Worm (Caenorhabditis elegans): ENCODE measurements around the gene rbm-34.

Gene rbm-34

ce11 chrIV:12080807-12081206 is 4.4 kb upstream of the rbm-34 start:
- no peak for TF ChIP-seq ham-2 (GFP tag; optimal IDR thresholded peaks at IDR 0.05)
- TF ChIP-seq ceh-83 (GFP tag; optimal IDR thresholded peaks at IDR 0.05), result no peak
- no peak for TF ChIP-seq lin-32 (GFP tag; optimal IDR thresholded peaks at IDR 0.05)
- TF ChIP-seq pha-4 (tag; optimal IDR thresholded peaks at IDR 0.05), result no peak
- TF ChIP-seq zip-8 (tag; optimal IDR thresholded peaks at IDR 0.05), result no peak
- no peak for TF ChIP-seq nhr-28 (tag; optimal IDR thresholded peaks at IDR 0.05)

ce11 chrIV:12084178-12084577 is 1.0 kb upstream of the rbm-34 start, which contains the start of gene repo-1:
Gene repo-1 (plus strand): TSS chrIV:12084478.
- TF ChIP-seq drap-1 (GFP tag; optimal IDR thresholded peaks at IDR 0.05) (no peak), unc-39 (tag; optimal IDR thresholded peaks at IDR 0.05) (no peak), ces-1 (GFP tag; optimal IDR thresholded peaks at IDR 0.05) (no peak), ceh-39 (tag; optimal IDR thresholded peaks at IDR 0.05) (no peak), unc-120 (tag; optimal IDR thresholded peaks at IDR 0.05; ENCODE audit: poor library complexity, severe bottlenecking) (no peak), mab-5 (tag; optimal IDR thresholded peaks at IDR 0.05) (no peak), sptf-1 (tag; optimal IDR thresholded peaks at IDR 0.05) (no peak)

- TF ChIP-seq cnd-1 (tag; optimal IDR thresholded peaks at IDR 0.05) (no peak), unc-120 (tag; optimal IDR thresholded peaks at IDR 0.05; ENCODE audit: poor library complexity, severe bottlenecking) (no peak), ceh-43 (GFP tag; optimal IDR thresholded peaks at IDR 0.05) (no peak), elt-3 (tag; optimal IDR thresholded peaks at IDR 0.05) (no peak), tbx-8 (GFP tag; optimal IDR thresholded peaks at IDR 0.05) (no peak), blmp-1 (tag; optimal IDR thresholded peaks at IDR 0.05) (no peak), snpc-4 (tag; optimal IDR thresholded peaks at IDR 0.05) (no peak)
Measured at ce11 chrIV:12084587-12084986, 633 bp upstream of the rbm-34 start.

- TF ChIP-seq unc-39 (tag; optimal IDR thresholded peaks at IDR 0.05) (no peak), flh-1 (GFP tag; optimal IDR thresholded peaks at IDR 0.05) (peak; percentile 25), tbx-8 (GFP tag; optimal IDR thresholded peaks at IDR 0.05) (peak; percentile 77), ham-2 (GFP tag; optimal IDR thresholded peaks at IDR 0.05) (peak; percentile 88), ceh-43 (GFP tag; optimal IDR thresholded peaks at IDR 0.05) (peak; percentile 62), mls-2 (tag; optimal IDR thresholded peaks at IDR 0.05) (peak; percentile 84), ceh-83 (GFP tag; optimal IDR thresholded peaks at IDR 0.05) (peak; percentile 80), lin-32 (GFP tag; optimal IDR thresholded peaks at IDR 0.05) (peak; percentile 68), sptf-1 (tag; optimal IDR thresholded peaks at IDR 0.05) (peak; percentile 83), bed-3 (GFP tag; optimal IDR thresholded peaks at IDR 0.05) (no peak), elt-3 (tag; optimal IDR thresholded peaks at IDR 0.05) (no peak), unc-120 (tag; optimal IDR thresholded peaks at IDR 0.05; ENCODE audit: poor library complexity, severe bottlenecking) (peak; percentile 57), elt-1 (tag; optimal IDR thresholded peaks at IDR 0.05; ENCODE audit: borderline replicate concordance, insufficient read depth) (peak; percentile 23), pha-4 (tag; optimal IDR thresholded peaks at IDR 0.05) (peak; percentile 65), sem-2 (GFP tag; optimal IDR thresholded peaks at IDR 0.05) (peak; percentile 42), nhr-2 (tag; optimal IDR thresholded peaks at IDR 0.05) (no peak), drap-1 (GFP tag; optimal IDR thresholded peaks at IDR 0.05) (peak; percentile 75), nhr-28 (tag; optimal IDR thresholded peaks at IDR 0.05) (no peak), cnd-1 (tag; optimal IDR thresholded peaks at IDR 0.05) (peak; percentile 77), M03D4.4 (tag; optimal IDR thresholded peaks at IDR 0.05) (peak; percentile 82)
Measured at ce11 chrIV:12086498-12086897, 1.3 kb downstream of the rbm-34 start.

- no peak for TF ChIP-seq ceh-43 (GFP tag; optimal IDR thresholded peaks at IDR 0.05)
- TF ChIP-seq unc-62 (GFP tag; optimal IDR thresholded peaks at IDR 0.05), result no peak
- TF ChIP-seq nhr-12 (tag; optimal IDR thresholded peaks at IDR 0.05), result no peak
- TF ChIP-seq ceh-39 (tag; optimal IDR thresholded peaks at IDR 0.05), result no peak
- TF ChIP-seq cnd-1 (tag; optimal IDR thresholded peaks at IDR 0.05), result no peak
- no peak for TF ChIP-seq tbx-8 (GFP tag; optimal IDR thresholded peaks at IDR 0.05)
- no peak for TF ChIP-seq unc-120 (tag; optimal IDR thresholded peaks at IDR 0.05; ENCODE audit: poor library complexity, severe bottlenecking)
- peak; percentile 58 for TF ChIP-seq blmp-1 (tag; optimal IDR thresholded peaks at IDR 0.05)
- TF ChIP-seq lin-13 (tag; optimal IDR thresholded peaks at IDR 0.05), result no peak
- peak; percentile 35 for TF ChIP-seq mep-1 (tag; optimal IDR thresholded peaks at IDR 0.05)
- no peak for TF ChIP-seq snpc-4 (tag; optimal IDR thresholded peaks at IDR 0.05)
- no peak for TF ChIP-seq nhr-2 (tag; optimal IDR thresholded peaks at IDR 0.05)
- no peak for TF ChIP-seq nhr-76 (tag; optimal IDR thresholded peaks at IDR 0.05)
- TF ChIP-seq zip-8 (tag; optimal IDR thresholded peaks at IDR 0.05), result no peak
- peak; percentile 28 for TF ChIP-seq lsy-2 (tag; optimal IDR thresholded peaks at IDR 0.05)
- TF ChIP-seq flh-1 (GFP tag; optimal IDR thresholded peaks at IDR 0.05), result no peak
- no peak for TF ChIP-seq ces-1 (GFP tag; optimal IDR thresholded peaks at IDR 0.05)
- TF ChIP-seq unc-39 (tag; optimal IDR thresholded peaks at IDR 0.05), result no peak
- peak; percentile 11 for TF ChIP-seq nhr-237 (tag; optimal IDR thresholded peaks at IDR 0.05)
- TF ChIP-seq drap-1 (GFP tag; optimal IDR thresholded peaks at IDR 0.05), result no peak
- TF ChIP-seq bed-3 (GFP tag; optimal IDR thresholded peaks at IDR 0.05), result no peak
- TF ChIP-seq sem-2 (GFP tag; optimal IDR thresholded peaks at IDR 0.05), result no peak
- no peak for TF ChIP-seq pha-4 (tag; optimal IDR thresholded peaks at IDR 0.05)
- TF ChIP-seq ceh-83 (GFP tag; optimal IDR thresholded peaks at IDR 0.05), result no peak
- peak; percentile 36 for TF ChIP-seq ham-2 (GFP tag; optimal IDR thresholded peaks at IDR 0.05)
- no peak for TF ChIP-seq lin-32 (GFP tag; optimal IDR thresholded peaks at IDR 0.05)
Measured at ce11 chrIV:12088898-12089297, 3.7 kb downstream of the rbm-34 start.

All from whole organism, mixed stage, embryonic.